Worm (Caenorhabditis elegans) whole organism, late embryonic: Measurements from ENCODE around the gene fbxa-202.

ENCODE experiments used
- K09A11.1 ChIP-seq: sonication (generic microtip); optimal IDR thresholded peaks from 2 replicates; lab custom pipeline; 2017; ENCODE audit warnings: antibody characterized with exemption, mild to moderate bottlenecking, missing genetic modification characterization, missing compliant biosample characterization; ENCODE audit not compliant: insufficient read depth
- ama-1 ChIP-seq: fragments of 150-350 bp; optimal IDR thresholded peaks from 2 replicates; lab custom pipeline; 2014
- ceh-30 ChIP-seq: fragments of 150-350 bp; optimal IDR thresholded peaks from 2 replicates; lab custom pipeline; 2014; ENCODE audit warnings: missing biosample characterization, missing genetic modification characterization
- ceh-34 ChIP-seq: sonication (generic microtip); optimal IDR thresholded peaks from 2 replicates; lab custom pipeline; 2016; ENCODE audit warnings: mild to moderate bottlenecking, missing genetic modification characterization, missing compliant biosample characterization
- ceh-6 ChIP-seq: fragments of 200-800 bp; sonication (Bioruptor generic); optimal IDR thresholded peaks from 2 replicates; lab custom pipeline; 2018; ENCODE audit warnings: mild to moderate bottlenecking, missing genetic modification characterization, missing compliant biosample characterization
- dmd-4 ChIP-seq: sonication (generic microtip); optimal IDR thresholded peaks from 2 replicates; lab custom pipeline; 2016; ENCODE audit warnings: borderline replicate concordance, missing genetic modification characterization, missing compliant biosample characterization
- ets-4 ChIP-seq: sonication (generic microtip); optimal IDR thresholded peaks from 2 replicates; lab custom pipeline; 2016; ENCODE audit warnings: missing genetic modification characterization, missing compliant biosample characterization
- lim-6 ChIP-seq: sonication (generic microtip); optimal IDR thresholded peaks from 2 replicates; lab custom pipeline; 2016; ENCODE audit warnings: missing genetic modification characterization, missing compliant biosample characterization
- nhr-232 ChIP-seq: sonication (generic microtip); optimal IDR thresholded peaks from 2 replicates; lab custom pipeline; 2016; ENCODE audit warnings: missing genetic modification characterization, missing compliant biosample characterization
- odd-2 ChIP-seq: sonication (generic microtip); optimal IDR thresholded peaks from 2 replicates; lab custom pipeline; 2017; ENCODE audit warnings: antibody characterized with exemption, mild to moderate bottlenecking, missing genetic modification characterization, missing compliant biosample characterization
- pros-1 ChIP-seq: fragments of 150-350 bp; optimal IDR thresholded peaks from 2 replicates; lab custom pipeline; 2014; ENCODE audit warnings: missing biosample characterization, missing genetic modification reagents, missing genetic modification characterization
- sdc-2 ChIP-seq: sonication (generic microtip); optimal IDR thresholded peaks from 2 replicates; lab custom pipeline; 2016; ENCODE audit warnings: missing genotype, missing genetic modification characterization, missing compliant biosample characterization
- sox-4 ChIP-seq: sonication (generic microtip); optimal IDR thresholded peaks from 2 replicates; lab custom pipeline; 2017; ENCODE audit warnings: mild to moderate bottlenecking, missing genetic modification characterization, inconsistent platforms, missing compliant biosample characterization
- unc-55 ChIP-seq: sonication (generic microtip); optimal IDR thresholded peaks from 2 replicates; lab custom pipeline; 2017; ENCODE audit warnings: missing biosample characterization, missing genetic modification reagents, missing genetic modification characterization
- zip-5 ChIP-seq: sonication (generic microtip); optimal IDR thresholded peaks from 2 replicates; lab custom pipeline; 2016; ENCODE audit warnings: missing genetic modification characterization, missing compliant biosample characterization

Gene fbxa-202

ce11 chrV:6374844-6375243, 47.8 kb downstream of the fbxa-202 start, which contains the start of gene F13H6.5:
TSS of gene F13H6.5 (minus strand) at chrV:6374944.
- TF ChIP-seq unc-55 (GFP tag; lab: Kevin White, UChicago) (no peak), K09A11.1 (no peak), ama-1 (lab: Kevin White, UChicago) (no peak), lim-6 (tag; lab: Kevin White, UChicago) (no peak), ceh-34 (no peak), zip-5 (no peak), ceh-6 (GFP tag; lab: Kevin White, UChicago) (no peak), odd-2 (tag; lab: Kevin White, UChicago) (no peak), ets-4 (no peak), ceh-30 (tag; lab: Kevin White, UChicago) (no peak), sox-4 (tag; lab: Kevin White, UChicago) (no peak), sdc-2 (no peak), pros-1 (tag; lab: Kevin White, UChicago) (no peak), dmd-4 (tag; lab: Kevin White, UChicago) (no peak), nhr-232 (tag; lab: Kevin White, UChicago) (no peak)
